Fruit fly (Drosophila melanogaster) whole organism, prepupa: ENCODE results near the gene PNUTS.
A peak's percentile ranks its signal among the peaks of the same experiment; 100 is the strongest.

Experiments
- Blimp-1 ChIP-seq: fragments of 200-800 bp; sonication (Bioruptor generic); optimal IDR thresholded peaks from 3 replicates; lab custom pipeline; 2017; ENCODE audit warnings: missing biosample characterization, missing genetic modification characterization, mild to moderate bottlenecking, moderate library complexity, missing genetic modification reagents
- CG10631 ChIP-seq: fragments of 200-800 bp; sonication (Bioruptor generic); optimal IDR thresholded peaks from 2 replicates; lab custom pipeline; 2016; ENCODE audit warnings: missing biosample characterization, missing genetic modification characterization
- CG10669 ChIP-seq: fragments of 200-800 bp; sonication (Bioruptor generic); optimal IDR thresholded peaks from 3 replicates; lab custom pipeline; 2018; ENCODE audit warnings: missing biosample characterization, mild to moderate bottlenecking, missing genetic modification characterization, moderate library complexity
- CG11294 ChIP-seq: fragments of 200-800 bp; sonication (Bioruptor generic); IDR thresholded peaks from 2 replicates; pipeline ENCODE4 v1.3.6; 2022; ENCODE audit warnings: missing biosample characterization, missing genetic modification characterization
- CG11762 ChIP-seq: fragments of 200-800 bp; sonication (Bioruptor generic); optimal IDR thresholded peaks from 3 replicates; lab custom pipeline; 2016; ENCODE audit warnings: missing biosample characterization, missing genetic modification characterization; ENCODE audit not compliant: insufficient read depth
- CG11902 ChIP-seq: fragments of 200-800 bp; sonication (Bioruptor generic); optimal IDR thresholded peaks from 3 replicates; lab custom pipeline; 2016; ENCODE audit warnings: missing biosample characterization, missing genetic modification characterization
- CG15336 ChIP-seq: fragments of 200-800 bp; sonication (Bioruptor generic); IDR thresholded peaks from 2 replicates; pipeline ENCODE4 v1.3.6; 2022; ENCODE audit warnings: missing biosample characterization, missing genetic modification characterization
- CG1621 ChIP-seq: fragments of 200-800 bp; sonication (Bioruptor generic); optimal IDR thresholded peaks from 3 replicates; lab custom pipeline; 2018; ENCODE audit warnings: missing biosample characterization, mild to moderate bottlenecking, missing genetic modification characterization
- CG16779 ChIP-seq: fragments of 200-800 bp; sonication (Bioruptor generic); optimal IDR thresholded peaks from 3 replicates; lab custom pipeline; 2017; ENCODE audit warnings: missing biosample characterization, mild to moderate bottlenecking, missing genetic modification characterization
- CG3032 ChIP-seq: fragments of 200-800 bp; optimal IDR thresholded peaks from 2 replicates; lab custom pipeline; 2019; ENCODE audit warnings: missing biosample characterization, mild to moderate bottlenecking, missing genetic modification characterization, moderate library complexity
- CG32006 ChIP-seq: fragments of 200-800 bp; sonication (Bioruptor generic); optimal IDR thresholded peaks from 3 replicates; lab custom pipeline; 2017; ENCODE audit warnings: missing biosample characterization, mild to moderate bottlenecking, missing genetic modification characterization
- CG3919 ChIP-seq: fragments of 200-800 bp; sonication (Bioruptor generic); optimal IDR thresholded peaks from 3 replicates; lab custom pipeline; 2016; ENCODE audit warnings: missing biosample characterization, missing genetic modification characterization
- CG4318 ChIP-seq: fragments of 200-800 bp; sonication (Bioruptor generic); optimal IDR thresholded peaks from 3 replicates; lab custom pipeline; 2017; ENCODE audit warnings: missing biosample characterization, mild to moderate bottlenecking, missing genetic modification characterization
- CG6163 ChIP-seq: fragments of 200-800 bp; sonication (Bioruptor generic); IDR thresholded peaks from 3 replicates; pipeline ENCODE4 v1.3.6; 2022; ENCODE audit warnings: missing biosample characterization, missing genetic modification characterization
- CG6276 ChIP-seq: fragments of 200-800 bp; sonication (Bioruptor generic); optimal IDR thresholded peaks from 2 replicates; lab custom pipeline; 2017; ENCODE audit warnings: missing biosample characterization, mild to moderate bottlenecking, missing genetic modification characterization
- CG6854 ChIP-seq: fragments of 200-800 bp; sonication (Bioruptor generic); optimal IDR thresholded peaks from 2 replicates; lab custom pipeline; 2017; ENCODE audit warnings: missing biosample characterization, mild to moderate bottlenecking, missing genetic modification characterization
- CG7368 ChIP-seq: fragments of 200-800 bp; sonication (Bioruptor generic); optimal IDR thresholded peaks from 3 replicates; lab custom pipeline; 2016; ENCODE audit warnings: missing biosample characterization, missing genetic modification characterization
- CG8119 ChIP-seq: fragments of 200-800 bp; sonication (Bioruptor generic); IDR thresholded peaks from 3 replicates; pipeline ENCODE4 v1.3.6; 2022; ENCODE audit warnings: missing biosample characterization, missing genetic modification characterization
- CG8319 ChIP-seq: fragments of 200-800 bp; sonication (Bioruptor generic); optimal IDR thresholded peaks from 3 replicates; lab custom pipeline; 2016; ENCODE audit warnings: missing biosample characterization, missing genetic modification characterization
- CG8632 ChIP-seq: fragments of 200-800 bp; sonication (Bioruptor generic); optimal IDR thresholded peaks from 3 replicates; lab custom pipeline; 2016; ENCODE audit warnings: missing biosample characterization, missing genetic modification characterization
- CG9139 ChIP-seq: fragments of 200-800 bp; sonication (Bioruptor generic); optimal IDR thresholded peaks from 3 replicates; lab custom pipeline; 2017; ENCODE audit warnings: missing biosample characterization, mild to moderate bottlenecking, missing genetic modification characterization
- Eip75B ChIP-seq: fragments of 200-800 bp; sonication (Bioruptor generic); optimal IDR thresholded peaks from 3 replicates; lab custom pipeline; 2016; ENCODE audit warnings: missing biosample characterization, missing genetic modification characterization
- Eip78C ChIP-seq: fragments of 200-800 bp; sonication (Bioruptor generic); peaks from one replicate; lab custom pipeline; 2016; ENCODE audit warnings: missing biosample characterization, missing genetic modification characterization
- Eip93F ChIP-seq: fragments of 200-800 bp; sonication (Bioruptor generic); optimal IDR thresholded peaks from 2 replicates; lab custom pipeline; 2016; ENCODE audit warnings: missing biosample characterization, mild to moderate bottlenecking, missing genetic modification characterization
- Ets21C ChIP-seq: fragments of 200-800 bp; sonication (Bioruptor generic); optimal IDR thresholded peaks from 3 replicates; lab custom pipeline; 2016; ENCODE audit warnings: missing biosample characterization, missing genetic modification characterization
- Gug ChIP-seq: fragments of 200-800 bp; sonication (Bioruptor generic); IDR thresholded peaks from 2 replicates; pipeline ENCODE4 v1.3.6; 2022; ENCODE audit warnings: missing biosample characterization, missing genetic modification characterization
- Hr38 ChIP-seq: sonication (Bioruptor generic); optimal IDR thresholded peaks from 2 replicates; lab custom pipeline; 2016; ENCODE audit warnings: missing biosample characterization, missing genetic modification characterization
- Hr39 ChIP-seq: fragments of 200-800 bp; sonication (Bioruptor generic); optimal IDR thresholded peaks from 2 replicates; lab custom pipeline; 2016; ENCODE audit warnings: missing biosample characterization, missing genetic modification characterization
- OdsH ChIP-seq: fragments of 200-800 bp; sonication (Bioruptor generic); optimal IDR thresholded peaks from 3 replicates; lab custom pipeline; 2016; ENCODE audit warnings: missing biosample characterization, missing genetic modification characterization
- Sox102F ChIP-seq: fragments of 200-800 bp; sonication (Bioruptor generic); optimal IDR thresholded peaks from 2 replicates; lab custom pipeline; 2016; ENCODE audit warnings: missing biosample characterization, mild to moderate bottlenecking, missing genetic modification characterization
- Sox14 ChIP-seq: fragments of 200-800 bp; sonication (Bioruptor generic); optimal IDR thresholded peaks from 3 replicates; lab custom pipeline; 2016; ENCODE audit warnings: missing biosample characterization, missing genetic modification characterization
- Sox15 ChIP-seq: fragments of 200-800 bp; sonication (Bioruptor generic); optimal IDR thresholded peaks from 3 replicates; lab custom pipeline; 2016; ENCODE audit warnings: missing biosample characterization, missing genetic modification characterization
- achi ChIP-seq: fragments of 200-800 bp; sonication (Bioruptor generic); optimal IDR thresholded peaks from 3 replicates; lab custom pipeline; 2016; ENCODE audit warnings: missing biosample characterization, missing genetic modification characterization
- acj6 ChIP-seq: fragments of 200-800 bp; sonication (Bioruptor generic); optimal IDR thresholded peaks from 3 replicates; lab custom pipeline; 2016; ENCODE audit warnings: missing biosample characterization, missing genetic modification characterization
- cyc ChIP-seq: fragments of 200-800 bp; sonication (Bioruptor generic); optimal IDR thresholded peaks from 3 replicates; lab custom pipeline; 2016; ENCODE audit warnings: missing biosample characterization, missing genetic modification characterization
- dsx ChIP-seq: fragments of 200-800 bp; optimal IDR thresholded peaks from 3 replicates; lab custom pipeline; 2019; ENCODE audit warnings: missing biosample characterization, mild to moderate bottlenecking, missing genetic modification characterization, moderate library complexity; ENCODE audit not compliant: poor library complexity, severe bottlenecking
- eg ChIP-seq: fragments of 200-800 bp; sonication (Bioruptor generic); IDR thresholded peaks from 3 replicates; pipeline ENCODE4 v1.3.6; 2022; ENCODE audit warnings: missing biosample characterization, missing genetic modification characterization
- esn ChIP-seq: fragments of 200-800 bp; sonication (Bioruptor generic); optimal IDR thresholded peaks from 2 replicates; lab custom pipeline; 2016; ENCODE audit warnings: missing biosample characterization, mild to moderate bottlenecking, missing genetic modification characterization, moderate library complexity
- fd59A ChIP-seq: fragments of 200-800 bp; sonication (Bioruptor generic); optimal IDR thresholded peaks from 2 replicates; lab custom pipeline; 2017; ENCODE audit warnings: missing biosample characterization, mild to moderate bottlenecking, missing genetic modification characterization, missing genetic modification reagents
- fd85E ChIP-seq: fragments of 200-800 bp; sonication (Bioruptor generic); optimal IDR thresholded peaks from 3 replicates; lab custom pipeline; 2016; ENCODE audit warnings: missing biosample characterization, missing genetic modification characterization
- fkh ChIP-seq: fragments of 200-800 bp; sonication (Bioruptor generic); optimal IDR thresholded peaks from 3 replicates; lab custom pipeline; 2017; ENCODE audit warnings: missing biosample characterization, mild to moderate bottlenecking, missing genetic modification characterization, moderate library complexity
- lz ChIP-seq: fragments of 200-800 bp; sonication (Bioruptor generic); optimal IDR thresholded peaks from 3 replicates; lab custom pipeline; 2016; ENCODE audit warnings: missing biosample characterization, missing genetic modification characterization
- net ChIP-seq: fragments of 200-800 bp; sonication (Bioruptor generic); optimal IDR thresholded peaks from 3 replicates; lab custom pipeline; 2016; ENCODE audit warnings: missing biosample characterization, missing genetic modification characterization
- spab ChIP-seq: fragments of 200-800 bp; sonication (Bioruptor generic); optimal IDR thresholded peaks from 2 replicates; lab custom pipeline; 2017; ENCODE audit warnings: missing biosample characterization, mild to moderate bottlenecking, missing genetic modification characterization, missing genetic modification reagents
- ss ChIP-seq, 2 experiments: fragments of 200-800 bp; sonication (Bioruptor generic); optimal IDR thresholded peaks; 2 replicates in 1 of 2; 3 replicates in 1 of 2; lab custom pipeline; 2017 to 2018; ENCODE audit warnings: mild to moderate bottlenecking in 2 of 2, missing biosample characterization in 2 of 2, missing genetic modification characterization in 2 of 2, moderate library complexity in 1 of 2
- svp ChIP-seq: fragments of 200-800 bp; sonication (Bioruptor generic); peaks from one replicate; lab custom pipeline; 2016; ENCODE audit warnings: missing biosample characterization, missing genetic modification characterization
- topi ChIP-seq: fragments of 200-800 bp; sonication (Bioruptor generic); optimal IDR thresholded peaks from 3 replicates; lab custom pipeline; 2016; ENCODE audit warnings: missing biosample characterization, missing genetic modification characterization

The PNUTS gene

DNA sequence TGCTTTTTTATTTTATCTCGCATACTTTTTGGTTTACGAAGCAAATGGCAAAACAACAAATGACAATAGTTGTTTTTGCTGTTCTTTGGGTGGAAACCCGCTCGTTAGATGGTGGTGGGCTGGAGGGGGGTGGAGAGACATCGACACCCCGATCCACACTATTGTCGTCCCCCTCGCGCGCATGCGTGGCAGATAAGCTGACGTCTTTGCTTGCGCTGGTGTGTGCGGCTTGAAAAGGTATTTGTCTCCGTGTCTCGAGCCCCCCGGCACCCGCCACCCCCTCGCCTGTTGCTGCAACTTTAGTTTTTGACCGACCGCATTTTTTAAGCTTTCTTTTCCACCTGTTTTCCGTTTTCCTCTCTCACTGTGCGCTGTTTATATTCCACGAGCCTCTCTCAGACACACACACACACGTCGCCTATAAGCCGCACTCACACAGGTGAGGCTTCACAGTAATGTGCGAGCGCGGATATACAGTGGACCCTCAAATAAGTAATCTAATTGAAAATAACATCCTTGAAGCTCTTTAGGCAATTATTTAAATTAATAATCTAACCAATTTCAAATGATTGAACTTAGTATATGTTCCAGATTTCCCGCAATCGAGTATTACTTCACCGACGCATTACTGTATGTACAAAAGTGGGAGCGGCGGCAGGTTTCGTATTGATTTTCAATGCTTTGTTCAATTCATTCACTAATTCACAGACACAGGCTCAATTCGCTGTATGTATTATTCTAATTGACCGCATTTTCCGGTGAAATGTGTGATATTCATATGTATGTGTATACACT lies 3.1 kb upstream of the PNUTS start (continued):
- TF ChIP-seq Hr38 (GFP tag; lab: Kevin White, UChicago) (peak; percentile 80), net (peak; percentile 89), Gug (GFP tag; lab: Robert Waterston, UW) (peak; percentile 94), CG10669 (peak; percentile 88), Blimp-1 (GFP tag; lab: Kevin White, UChicago) (peak; percentile 74), CG32006 (GFP tag; lab: Kevin White, UChicago) (peak; percentile 96), CG8319 (GFP tag; lab: Kevin White, UChicago) (peak; percentile 82), achi (GFP tag; lab: Kevin White, UChicago) (peak; percentile 91), svp (GFP tag; lab: Kevin White, UChicago) (peak; percentile 98), eg (GFP tag; lab: Robert Waterston, UW) (peak; percentile 97), CG6854 (GFP tag; lab: Kevin White, UChicago) (peak; percentile 68), cyc (peak; percentile 95), CG3919 (GFP tag; lab: Kevin White, UChicago) (peak; percentile 94), CG11902 (GFP tag; lab: Kevin White, UChicago) (peak; percentile 92), fd59A (peak; percentile 83), Sox15 (GFP tag; lab: Kevin White, UChicago) (peak; percentile 92), fkh (GFP tag; lab: Kevin White, UChicago) (peak; percentile 63), Eip93F (peak; percentile 91), fd85E (peak; percentile 60), Sox102F (GFP tag; lab: Kevin White, UChicago) (peak; percentile 94), CG11294 (GFP tag; lab: Robert Waterston, UW) (peak; percentile 94), CG7368 (GFP tag; lab: Kevin White, UChicago) (peak; percentile 90), Hr39 (GFP tag; lab: Kevin White, UChicago) (peak; percentile 97), Eip75B (GFP tag; lab: Kevin White, UChicago) (peak; percentile 93), acj6 (GFP tag; lab: Kevin White, UChicago) (peak; percentile 95), CG6276 (GFP tag; lab: Kevin White, UChicago) (peak; percentile 88), dsx (peak; percentile 78), CG16779 (tag; lab: Kevin White, UChicago) (peak; percentile 80), CG9139 (GFP tag; lab: Kevin White, UChicago) (peak; percentile 65), esn (GFP tag; lab: Kevin White, UChicago) (peak; percentile 96), CG8632 (GFP tag; lab: Kevin White, UChicago) (peak; percentile 91), CG3032 (tag; lab: Kevin White, UChicago) (peak; percentile 88), CG15336 (GFP tag; lab: Robert Waterston, UW) (peak; percentile 96), CG11762 (peak; percentile 89)
- TF ChIP-seq, all 60 proteins: peak for 60

dm6 chr2L:867899-868605 lies 2.2 kb upstream of the PNUTS start, which contains the start of gene aru:
TSS of gene aru (minus strand) at chr2L:868354.
- TF ChIP-seq CG4318 (no peak), Eip78C (GFP tag; lab: Kevin White, UChicago) (peak; percentile 82), Gug (GFP tag; lab: Robert Waterston, UW) (no peak), ss (GFP tag; optimal IDR thresholded peaks at IDR 0.05; lab: Kevin White, UChicago) (peak; percentile 34 to 65), CG1621 (no peak), CG6163 (peak; percentile 62; the same call in 1 of the 3 replicates), CG11902 (GFP tag; lab: Kevin White, UChicago) (no peak), CG8119 (GFP tag; lab: Robert Waterston, UW) (peak; percentile 66; the same call in 2 of the 3 replicates), spab (GFP tag; lab: Kevin White, UChicago) (no peak), CG10631 (GFP tag; lab: Kevin White, UChicago) (no peak), topi (GFP tag; lab: Kevin White, UChicago) (peak; percentile 23), CG6276 (GFP tag; lab: Kevin White, UChicago) (peak; percentile 21), CG32006 (GFP tag; lab: Kevin White, UChicago) (peak; percentile 37), CG3919 (GFP tag; lab: Kevin White, UChicago) (peak; percentile 51), dsx (no peak), CG8632 (GFP tag; lab: Kevin White, UChicago) (peak; percentile 3), OdsH (GFP tag; lab: Kevin White, UChicago) (peak; percentile 16), Eip75B (GFP tag; lab: Kevin White, UChicago) (no peak), lz (GFP tag; lab: Kevin White, UChicago) (peak; percentile 10), CG9139 (GFP tag; lab: Kevin White, UChicago) (no peak), CG8319 (GFP tag; lab: Kevin White, UChicago) (no peak), Ets21C (no peak), Sox14 (GFP tag; lab: Kevin White, UChicago) (no peak)
